2 fruit fly cellular contexts compared by ENCODE assay signal in the genomic region with DNA sequence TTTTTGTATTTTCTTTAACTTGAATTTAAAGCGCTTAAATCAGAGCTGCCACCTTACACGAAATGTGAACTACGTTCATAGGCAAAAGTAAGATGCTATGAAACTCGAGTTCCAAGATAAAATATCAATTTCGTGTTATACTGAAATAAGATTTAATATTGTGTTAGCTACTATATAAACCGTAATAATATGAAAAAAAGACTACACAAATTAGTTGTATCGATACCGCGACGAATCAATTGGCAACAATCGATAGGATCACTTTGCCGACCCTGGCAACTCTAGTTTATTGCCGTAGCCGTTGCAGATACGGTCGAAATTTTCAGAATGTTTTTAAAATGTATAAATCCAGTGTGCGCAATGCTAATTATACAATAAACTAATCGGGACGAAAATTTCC.
TF ChIP-seq lines count a peak whose summit lies in the region.

A gene (plus strand): TSS at position 282 of the 400 bp plus-strand sequence.

TF ChIP-seq in whole organism, embryonic, 481 proteins besides CTCF, POLR2A, EP300 and RAD21 (continued from another document and continues in another):
- TF ChIP-seq seq (GFP tag; IDR thresholded peaks at IDR 0.05; lab: Robert Waterston, UW) (0 out of 2 replicates have a peak, but pooled peaks have one; percentile 12), pb (GFP tag; optimal IDR thresholded peaks at IDR 0.05; lab: Kevin White, UChicago) (no peak), croc (GFP tag; conservative IDR thresholded peaks at IDR 0.05; lab: Robert Waterston, UW) (0 out of 3 replicates have a peak, but pooled peaks have one; percentile 19), hbn (GFP tag; IDR thresholded peaks at IDR 0.05; lab: Robert Waterston, UW; ENCODE audit: partially characterized antibody) (peak; percentile 63), wdn (GFP tag; IDR thresholded peaks at IDR 0.05; lab: Robert Waterston, UW) (no peak), gfzf (GFP tag; optimal IDR thresholded peaks at IDR 0.05; lab: Kevin White, UChicago) (peak; percentile 29), CG12391 (tag; optimal IDR thresholded peaks at IDR 0.05; lab: Kevin White, UChicago) (peak; percentile 53), jigr1 (GFP tag; IDR thresholded peaks at IDR 0.05; lab: Robert Waterston, UW) (no peak), Deaf1 (tag; optimal IDR thresholded peaks at IDR 0.05; lab: Kevin White, UChicago) (no peak), Mes4 (GFP tag; optimal IDR thresholded peaks at IDR 0.05; lab: Kevin White, UChicago) (peak; percentile 0), nmo (GFP tag; optimal IDR thresholded peaks at IDR 0.05; lab: Kevin White, UChicago) (peak; percentile 49), CG7928 (GFP tag; optimal IDR thresholded peaks at IDR 0.05; lab: Kevin White, UChicago) (no peak), H2.0 (GFP tag; IDR thresholded peaks at IDR 0.05; lab: Robert Waterston, UW) (no peak), CG10147 (GFP tag; optimal IDR thresholded peaks at IDR 0.05; lab: Kevin White, UChicago) (peak; percentile 24), esg (GFP tag; conservative IDR thresholded peaks at IDR 0.05; lab: Robert Waterston, UW) (0 out of 2 replicates have a peak, but pooled peaks have one; percentile 16), ken (GFP tag; IDR thresholded peaks at IDR 0.05; lab: Robert Waterston, UW) (0 out of 3 replicates have a peak, but pooled peaks have one; percentile 44), tgo (GFP tag; IDR thresholded peaks at IDR 0.05; lab: Robert Waterston, UW) (no peak; the same call in 2 of the 3 replicates), Dp (GFP tag; optimal IDR thresholded peaks at IDR 0.05; lab: Kevin White, UChicago) (peak; percentile 92), az2 (GFP tag; optimal IDR thresholded peaks at IDR 0.05; lab: Kevin White, UChicago) (no peak), CHES-1-like (GFP tag; optimal IDR thresholded peaks at IDR 0.05; lab: Kevin White, UChicago) (peak; percentile 5), HHEX (GFP tag; optimal IDR thresholded peaks at IDR 0.05; lab: Kevin White, UChicago) (no peak), CG4730 (GFP tag; IDR thresholded peaks at IDR 0.05; lab: Robert Waterston, UW) (no peak), CG2129 (GFP tag; IDR thresholded peaks at IDR 0.05; lab: Robert Waterston, UW; ENCODE audit: partially characterized antibody) (peak; percentile 60), dpn (GFP tag; optimal IDR thresholded peaks at IDR 0.05; lab: Kevin White, UChicago) (peak in 1 of 2 experiments; percentile 27), CG3407 (GFP tag; optimal IDR thresholded peaks at IDR 0.05; lab: Kevin White, UChicago) (no peak), CG32532 (GFP tag; IDR thresholded peaks at IDR 0.05; lab: Robert Waterston, UW) (peak; percentile 48), CG14860 (GFP tag; IDR thresholded peaks at IDR 0.05; lab: Robert Waterston, UW; ENCODE audit: partially characterized antibody) (peak; percentile 44; the same call in 2 of the 3 replicates), CG34224 (GFP tag; IDR thresholded peaks at IDR 0.05; lab: Robert Waterston, UW; ENCODE audit: partially characterized antibody) (peak; percentile 65), gsb-n (tag; optimal IDR thresholded peaks at IDR 0.05; lab: Kevin White, UChicago) (peak; percentile 67), Aef1 (GFP tag; IDR thresholded peaks at IDR 0.05; lab: Robert Waterston, UW) (0 out of 3 replicates have a peak, but pooled peaks have one; percentile 28), Camta (GFP tag; optimal IDR thresholded peaks at IDR 0.05; lab: Kevin White, UChicago) (peak; percentile 7), CG12071 (GFP tag; optimal IDR thresholded peaks at IDR 0.05; lab: Kevin White, UChicago) (no peak), cas (GFP tag; IDR thresholded peaks at IDR 0.05; lab: Robert Waterston, UW) (no peak), her (GFP tag; optimal IDR thresholded peaks at IDR 0.05; lab: Kevin White, UChicago) (peak; percentile 15), crc (GFP tag; optimal IDR thresholded peaks at IDR 0.05; lab: Kevin White, UChicago) (no peak), CG34422 (GFP tag; IDR thresholded peaks at IDR 0.05; lab: Robert Waterston, UW) (0 out of 3 replicates have a peak, but pooled peaks have one; percentile 19), Myb (GFP tag; optimal IDR thresholded peaks at IDR 0.05; lab: Kevin White, UChicago) (peak; percentile 80), CG8290 (GFP tag; optimal IDR thresholded peaks at IDR 0.05; lab: Kevin White, UChicago) (peak; percentile 64), CG8290 (tag; optimal IDR thresholded peaks at IDR 0.05; lab: Kevin White, UChicago) (peak in 1 of 2 experiments; percentile 4), sisA (GFP tag; IDR thresholded peaks at IDR 0.05; lab: Robert Waterston, UW) (peak; percentile 21; the same call in 1 of the 2 replicates), Hr3 (GFP tag; optimal IDR thresholded peaks at IDR 0.05; lab: Kevin White, UChicago) (peak; percentile 19), gem (tag; optimal IDR thresholded peaks at IDR 0.05; lab: Kevin White, UChicago) (peak; percentile 50), CG3281 (GFP tag; optimal IDR thresholded peaks at IDR 0.05; lab: Kevin White, UChicago) (no peak), CG18619 (GFP tag; optimal IDR thresholded peaks at IDR 0.05; lab: Kevin White, UChicago) (no peak), Ets65A (GFP tag; lab: Kevin White, UChicago) (peak; percentile 91), CG6654 (GFP tag; optimal IDR thresholded peaks at IDR 0.05; lab: Kevin White, UChicago) (no peak), BEAF-32 (GFP tag; optimal IDR thresholded peaks at IDR 0.05; lab: Kevin White, UChicago) (peak; percentile 79), gro (GFP tag; optimal IDR thresholded peaks at IDR 0.05; lab: Kevin White, UChicago) (no peak), ara (GFP tag; IDR thresholded peaks at IDR 0.05; lab: Robert Waterston, UW) (no peak), CG4282 (GFP tag; optimal IDR thresholded peaks at IDR 0.05; lab: Kevin White, UChicago) (no peak), ems (GFP tag; optimal IDR thresholded peaks at IDR 0.05; lab: Kevin White, UChicago) (peak; percentile 17), CG3847 (GFP tag; IDR thresholded peaks at IDR 0.05; lab: Robert Waterston, UW) (peak; percentile 73), aop (GFP tag; IDR thresholded peaks at IDR 0.05; lab: Robert Waterston, UW) (no peak), CG33213 (GFP tag; optimal IDR thresholded peaks at IDR 0.05; lab: Kevin White, UChicago) (peak; percentile 10), grau (tag; optimal IDR thresholded peaks at IDR 0.05; lab: Kevin White, UChicago) (peak; percentile 36), CG13287 (GFP tag; IDR thresholded peaks at IDR 0.05; lab: Robert Waterston, UW; ENCODE audit: partially characterized antibody) (peak; percentile 86), slbo (GFP tag; IDR thresholded peaks at IDR 0.05; lab: Robert Waterston, UW) (peak; percentile 43; the same call in 1 of the 2 replicates), Dek (tag; optimal IDR thresholded peaks at IDR 0.05; lab: Kevin White, UChicago) (peak; percentile 32), salm (tag; optimal IDR thresholded peaks at IDR 0.05; lab: Kevin White, UChicago) (no peak), Dref (GFP tag; IDR thresholded peaks at IDR 0.05; lab: Robert Waterston, UW) (peak; percentile 63)

TF ChIP-seq in whole organism, prepupa, 60 proteins besides CTCF, POLR2A, EP300 and RAD21 (continued from another document):
- TF ChIP-seq esn (GFP tag; optimal IDR thresholded peaks at IDR 0.05; lab: Kevin White, UChicago) (peak; percentile 55), CG4318 (GFP tag; optimal IDR thresholded peaks at IDR 0.05; lab: Kevin White, UChicago) (no peak), CG15336 (GFP tag; IDR thresholded peaks at IDR 0.05; lab: Robert Waterston, UW) (no peak), Eip93F (GFP tag; optimal IDR thresholded peaks at IDR 0.05; lab: Kevin White, UChicago) (no peak)
